Worm (Caenorhabditis elegans) whole organism, midembryonic: ENCODE results near the gene pho-13.

ENCODE experiments used
- T22C8.4 ChIP-seq: fragments of 200-800 bp; sonication (Bioruptor generic); IDR thresholded peaks from 2 replicates; pipeline ENCODE4 v1.3.6; 2022; ENCODE audit warnings: missing genetic modification characterization, missing compliant biosample characterization
- cog-1 ChIP-seq: sonication (generic microtip); optimal IDR thresholded peaks from 2 replicates; lab custom pipeline; 2016; ENCODE audit warnings: missing genetic modification characterization, missing compliant biosample characterization
- flt-1 ChIP-seq: fragments of 200-800 bp; sonication (Bioruptor generic); IDR thresholded peaks from 2 replicates; pipeline ENCODE4 v1.3.6; 2022; ENCODE audit warnings: missing genetic modification characterization, missing compliant biosample characterization
- klf-2 ChIP-seq: fragments of 200-800 bp; sonication (Bioruptor generic); conservative IDR thresholded peaks from 2 replicates; pipeline ENCODE4 v1.3.6; 2022; ENCODE audit warnings: missing genetic modification reagents, missing genetic modification characterization, missing compliant biosample characterization
- med-1 ChIP-seq: sonication (generic microtip); optimal IDR thresholded peaks from 2 replicates; lab custom pipeline; 2017; ENCODE audit warnings: missing genetic modification characterization, mild to moderate bottlenecking, missing compliant biosample characterization, antibody characterized with exemption, missing genetic modification reagents; ENCODE audit not compliant: insufficient read depth
- ref-1 ChIP-seq: fragments of 200-800 bp; sonication (Bioruptor generic); conservative IDR thresholded peaks from 2 replicates; pipeline ENCODE4 v1.3.6; 2022; ENCODE audit warnings: missing genetic modification reagents, missing genetic modification characterization, missing compliant biosample characterization
- tab-1 ChIP-seq: fragments of 200-800 bp; sonication (Bioruptor generic); IDR thresholded peaks from 2 replicates; pipeline ENCODE4 v1.3.6; 2022; ENCODE audit warnings: missing genetic modification characterization, missing compliant biosample characterization
- ztf-23 ChIP-seq: fragments of 200-800 bp; sonication (Bioruptor generic); IDR thresholded peaks from 2 replicates; pipeline ENCODE4 v1.3.6; 2022; ENCODE audit warnings: missing genetic modification reagents, missing genetic modification characterization, missing compliant biosample characterization
- ztf-29 ChIP-seq: fragments of 200-800 bp; sonication (Bioruptor generic); IDR thresholded peaks from 2 replicates; pipeline ENCODE4 v1.3.6; 2022; ENCODE audit warnings: missing genetic modification reagents, missing genetic modification characterization, missing compliant biosample characterization

Gene pho-13

DNA sequence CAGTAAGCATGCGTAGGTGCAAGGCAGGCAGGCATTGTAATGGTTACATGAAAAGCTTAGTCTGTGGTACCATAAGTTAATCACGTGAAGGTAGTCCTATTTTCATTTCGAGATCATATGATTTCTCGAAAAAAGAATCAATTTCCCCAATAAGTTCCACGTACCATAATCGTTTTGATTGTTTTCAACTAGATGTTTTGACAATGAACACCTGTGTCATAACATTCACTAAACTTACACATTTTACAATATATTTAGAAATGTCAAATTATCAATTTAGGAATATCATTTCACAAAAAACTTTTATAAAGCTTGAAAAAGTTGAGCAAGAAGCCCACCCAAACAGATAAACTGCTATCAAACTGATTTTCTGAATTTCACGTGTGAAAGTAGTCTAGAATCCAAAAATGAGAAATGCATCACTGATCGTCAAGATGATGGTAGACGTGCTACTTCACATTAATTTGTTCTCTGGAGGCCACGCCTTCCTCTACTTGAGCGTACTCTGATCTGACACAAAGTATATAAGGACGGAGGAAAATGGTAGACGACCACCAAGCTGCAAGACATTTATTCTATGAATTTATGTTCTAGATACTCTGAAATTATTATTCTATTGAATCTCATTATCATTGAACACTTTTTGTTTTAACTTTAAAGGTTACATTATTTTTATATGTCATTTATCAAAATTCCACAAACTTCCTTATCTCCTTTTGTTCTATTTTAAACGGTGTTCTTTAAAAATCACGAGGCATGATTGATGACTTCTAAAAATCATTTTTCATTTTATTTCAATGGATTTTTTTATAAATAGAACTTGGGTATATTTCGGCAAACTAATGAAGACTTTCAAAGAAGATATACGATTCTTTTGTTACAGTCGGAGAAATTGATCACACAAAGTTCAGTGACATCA is 12.4 kb upstream of the pho-13 start, which contains the start of gene F46C5.10:
Gene F46C5.10 (minus strand): TSS at position 51 of the 919 bp plus-strand sequence.
- TF ChIP-seq tab-1 (GFP tag; lab: Robert Waterston, UW), result no peak

DNA sequence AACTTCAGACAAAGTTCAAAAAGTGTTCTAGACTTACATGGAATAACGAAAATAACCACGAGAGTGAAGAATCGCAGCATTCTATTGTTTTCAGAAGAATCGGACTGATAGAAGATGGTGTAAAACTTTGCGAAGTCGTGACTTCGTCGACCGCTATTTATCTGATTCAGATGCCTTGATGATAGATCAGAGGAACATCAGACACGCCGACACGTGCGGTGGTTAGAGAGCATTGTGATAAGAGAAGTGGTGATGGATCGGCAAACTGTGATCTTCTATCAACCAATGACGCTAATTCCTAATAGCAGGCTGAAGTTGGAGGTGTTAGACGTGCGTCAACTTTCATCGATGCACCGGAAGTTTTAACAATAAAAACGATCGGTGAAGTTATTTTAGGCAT is 11.4 kb upstream of the pho-13 start:
- TF ChIP-seq ztf-29 (GFP tag; lab: Robert Waterston, UW) (no peak), ref-1 (GFP tag; lab: Robert Waterston, UW) (no peak), flt-1 (GFP tag; lab: Robert Waterston, UW) (no peak), klf-2 (GFP tag; lab: Robert Waterston, UW) (no peak), ztf-23 (GFP tag; lab: Robert Waterston, UW) (no peak), T22C8.4 (GFP tag; lab: Robert Waterston, UW) (no peak), med-1 (GFP tag; lab: Kevin White, UChicago) (no peak), tab-1 (GFP tag; lab: Robert Waterston, UW) (no peak), cog-1 (tag; lab: Kevin White, UChicago) (no peak)

- TF ChIP-seq ref-1 (GFP tag; lab: Robert Waterston, UW), result no peak
Measured at ce11 chrII:8817225-8817624, 10.4 kb upstream of the pho-13 start.

- TF ChIP-seq klf-2 (GFP tag; lab: Robert Waterston, UW), result no peak
- TF ChIP-seq ztf-29 (GFP tag; lab: Robert Waterston, UW), result no peak
- TF ChIP-seq flt-1 (GFP tag; lab: Robert Waterston, UW), result no peak
- no peak for TF ChIP-seq cog-1 (tag; lab: Kevin White, UChicago)
- TF ChIP-seq T22C8.4 (GFP tag; lab: Robert Waterston, UW), result no peak
- no peak for TF ChIP-seq tab-1 (GFP tag; lab: Robert Waterston, UW)
- TF ChIP-seq ztf-23 (GFP tag; lab: Robert Waterston, UW), result no peak
- no peak for TF ChIP-seq med-1 (GFP tag; lab: Kevin White, UChicago)
- TF ChIP-seq ref-1 (GFP tag; lab: Robert Waterston, UW), result no peak
Measured at ce11 chrII:8814231-8814630, 7.4 kb upstream of the pho-13 start.

DNA sequence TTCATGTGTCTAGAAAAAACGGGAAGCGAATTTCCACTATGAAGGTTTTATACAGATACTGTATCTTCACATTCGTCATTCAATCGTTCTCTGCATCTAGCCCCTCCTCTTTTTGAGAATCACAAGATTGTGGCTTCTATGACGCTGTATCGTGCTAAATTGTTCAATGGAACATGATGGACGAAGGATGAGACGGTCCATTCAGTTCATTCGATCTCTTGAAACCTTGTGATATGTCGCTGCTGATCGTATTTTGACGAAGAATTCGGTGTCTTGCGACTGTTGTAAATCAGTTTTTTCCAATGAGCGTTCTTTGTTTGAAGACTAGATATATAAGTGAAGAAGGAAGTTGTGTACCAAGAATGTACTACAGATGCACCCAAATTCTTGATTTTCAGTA is 6.8 kb upstream of the pho-13 start:
- TF ChIP-seq med-1 (GFP tag; lab: Kevin White, UChicago) (no peak), ztf-29 (GFP tag; lab: Robert Waterston, UW) (no peak)

DNA sequence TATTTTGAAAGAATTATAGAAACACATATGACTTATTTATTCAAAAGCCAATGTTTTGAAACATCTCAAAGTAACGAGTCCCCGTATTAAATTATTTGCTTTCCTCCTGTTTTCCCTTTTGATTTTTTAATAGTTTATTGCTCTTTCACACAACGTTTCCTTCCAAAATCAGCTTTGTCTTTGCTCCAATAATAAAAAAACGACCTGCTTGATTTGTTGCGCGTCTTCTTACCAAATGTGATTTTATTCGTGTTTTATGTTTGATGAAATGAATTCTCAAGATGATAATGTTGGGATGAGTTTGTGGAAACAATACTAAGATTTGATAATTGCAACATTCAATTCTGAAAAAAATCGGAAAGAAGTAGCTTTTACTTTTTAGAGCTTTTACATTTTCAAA is 5.5 kb upstream of the pho-13 start:
- no peak for TF ChIP-seq flt-1 (GFP tag; lab: Robert Waterston, UW)
- no peak for TF ChIP-seq cog-1 (tag; lab: Kevin White, UChicago)
- TF ChIP-seq T22C8.4 (GFP tag; lab: Robert Waterston, UW), result no peak
- TF ChIP-seq tab-1 (GFP tag; lab: Robert Waterston, UW), result no peak
- no peak for TF ChIP-seq ref-1 (GFP tag; lab: Robert Waterston, UW)
- no peak for TF ChIP-seq ztf-29 (GFP tag; lab: Robert Waterston, UW)
- no peak for TF ChIP-seq klf-2 (GFP tag; lab: Robert Waterston, UW)
- TF ChIP-seq med-1 (GFP tag; lab: Kevin White, UChicago), result no peak
- TF ChIP-seq ztf-23 (GFP tag; lab: Robert Waterston, UW), result no peak

DNA sequence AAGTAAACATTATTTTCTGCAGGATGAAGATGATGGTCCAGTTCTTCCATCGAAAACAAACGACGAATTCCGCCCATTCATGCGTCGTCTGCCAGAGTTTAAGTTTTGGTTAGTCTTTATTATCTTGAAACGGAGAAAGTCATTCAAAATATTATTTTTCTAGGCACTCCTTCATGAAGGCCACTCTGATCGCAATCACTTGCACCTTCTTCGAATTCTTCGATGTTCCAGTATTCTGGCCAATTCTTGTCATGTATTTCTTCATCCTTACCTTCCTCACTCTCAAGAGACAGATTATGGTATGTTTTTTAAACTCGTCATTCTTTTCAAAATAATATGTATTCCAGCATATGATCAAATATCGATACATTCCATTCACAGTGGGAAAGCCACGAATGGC is 5.0 kb upstream of the pho-13 start:
- no peak for TF ChIP-seq flt-1 (GFP tag; lab: Robert Waterston, UW)
- no peak for TF ChIP-seq ztf-29 (GFP tag; lab: Robert Waterston, UW)
- TF ChIP-seq med-1 (GFP tag; lab: Kevin White, UChicago), result no peak
- TF ChIP-seq klf-2 (GFP tag; lab: Robert Waterston, UW), result no peak
- no peak for TF ChIP-seq ref-1 (GFP tag; lab: Robert Waterston, UW)
- no peak for TF ChIP-seq tab-1 (GFP tag; lab: Robert Waterston, UW)
- TF ChIP-seq T22C8.4 (GFP tag; lab: Robert Waterston, UW), result no peak
- TF ChIP-seq ztf-23 (GFP tag; lab: Robert Waterston, UW), result no peak
- no peak for TF ChIP-seq cog-1 (tag; lab: Kevin White, UChicago)

DNA sequence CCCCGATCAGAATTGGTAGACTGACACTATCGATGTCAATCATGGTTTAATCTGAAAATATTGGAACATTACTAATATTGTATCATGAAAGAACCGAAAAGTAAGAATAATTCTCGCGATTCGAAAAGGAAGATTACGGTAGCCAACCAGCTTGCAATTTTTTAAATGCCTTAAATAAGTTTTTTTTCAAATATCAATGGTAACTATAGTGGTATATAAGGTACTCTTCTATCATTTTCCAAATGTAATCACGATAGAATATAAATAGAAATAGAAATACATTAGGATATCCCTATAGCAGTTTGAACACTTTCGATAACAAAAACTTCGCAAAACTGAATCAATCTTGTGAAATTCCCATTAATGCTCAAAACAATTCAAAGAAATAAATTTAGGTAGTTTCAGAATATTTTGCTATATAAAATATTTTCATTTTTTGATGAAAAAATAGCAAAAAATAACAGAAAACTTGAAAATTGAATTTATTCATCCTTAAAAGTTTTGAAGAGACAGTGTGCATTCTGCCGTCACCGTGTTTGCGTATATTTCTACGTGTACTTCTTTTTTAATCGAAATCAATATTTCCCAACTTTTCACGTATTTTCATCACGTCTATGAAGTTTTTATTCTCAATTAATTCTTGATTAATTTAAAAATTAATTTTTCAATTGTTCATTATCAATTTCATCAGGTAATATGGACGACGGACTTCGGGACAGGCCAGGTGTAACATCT is 4.0 kb upstream of the pho-13 start, which contains the start of the genes F46C5.9 and rer-1:
Gene F46C5.9 (minus strand): TSS at position 51 of the 735 bp plus-strand sequence.
Gene rer-1 (plus strand): TSS at position 692 of the 735 bp plus-strand sequence.
- TF ChIP-seq T22C8.4 (GFP tag; lab: Robert Waterston, UW), result no peak
- no peak for TF ChIP-seq ztf-23 (GFP tag; lab: Robert Waterston, UW)
- TF ChIP-seq ztf-29 (GFP tag; lab: Robert Waterston, UW), result no peak
- TF ChIP-seq ref-1 (GFP tag; lab: Robert Waterston, UW), result no peak
- no peak for TF ChIP-seq flt-1 (GFP tag; lab: Robert Waterston, UW)
- no peak for TF ChIP-seq tab-1 (GFP tag; lab: Robert Waterston, UW)
- TF ChIP-seq med-1 (GFP tag; lab: Kevin White, UChicago), result no peak

DNA sequence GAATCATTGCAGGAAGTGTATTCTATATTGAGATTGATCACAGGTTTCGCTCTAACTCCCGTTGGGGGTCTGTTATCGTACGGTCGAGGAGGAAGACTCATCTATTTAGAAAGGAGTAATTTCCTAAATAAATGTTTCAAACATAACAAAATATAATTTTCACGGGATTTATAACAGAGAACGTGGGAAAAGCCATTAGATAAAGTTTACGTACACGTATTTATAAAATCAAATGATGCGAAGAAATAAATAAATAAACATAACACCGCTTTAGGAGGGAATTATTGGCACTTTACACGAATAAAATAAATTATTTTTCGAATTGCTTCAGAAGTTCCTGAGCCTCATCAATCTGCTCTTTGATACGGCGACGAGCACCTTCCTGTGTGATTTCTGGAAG is 1.7 kb upstream of the pho-13 start, which contains the start of gene F07H5.10:
Gene F07H5.10 (minus strand): TSS at position 101 of the 400 bp plus-strand sequence.
- no peak for TF ChIP-seq flt-1 (GFP tag; lab: Robert Waterston, UW)
- no peak for TF ChIP-seq klf-2 (GFP tag; lab: Robert Waterston, UW)
- no peak for TF ChIP-seq ztf-23 (GFP tag; lab: Robert Waterston, UW)
- TF ChIP-seq tab-1 (GFP tag; lab: Robert Waterston, UW), result no peak
- TF ChIP-seq ztf-29 (GFP tag; lab: Robert Waterston, UW), result no peak
- no peak for TF ChIP-seq T22C8.4 (GFP tag; lab: Robert Waterston, UW)
- TF ChIP-seq med-1 (GFP tag; lab: Kevin White, UChicago), result no peak
- TF ChIP-seq ref-1 (GFP tag; lab: Robert Waterston, UW), result no peak
- TF ChIP-seq cog-1 (tag; lab: Kevin White, UChicago), result no peak
